Fruit fly (Drosophila melanogaster): ENCODE results near the gene CG43773.
A peak's percentile ranks its signal among the peaks of the same experiment; 100 is the strongest.

The CG43773 gene

DNA sequence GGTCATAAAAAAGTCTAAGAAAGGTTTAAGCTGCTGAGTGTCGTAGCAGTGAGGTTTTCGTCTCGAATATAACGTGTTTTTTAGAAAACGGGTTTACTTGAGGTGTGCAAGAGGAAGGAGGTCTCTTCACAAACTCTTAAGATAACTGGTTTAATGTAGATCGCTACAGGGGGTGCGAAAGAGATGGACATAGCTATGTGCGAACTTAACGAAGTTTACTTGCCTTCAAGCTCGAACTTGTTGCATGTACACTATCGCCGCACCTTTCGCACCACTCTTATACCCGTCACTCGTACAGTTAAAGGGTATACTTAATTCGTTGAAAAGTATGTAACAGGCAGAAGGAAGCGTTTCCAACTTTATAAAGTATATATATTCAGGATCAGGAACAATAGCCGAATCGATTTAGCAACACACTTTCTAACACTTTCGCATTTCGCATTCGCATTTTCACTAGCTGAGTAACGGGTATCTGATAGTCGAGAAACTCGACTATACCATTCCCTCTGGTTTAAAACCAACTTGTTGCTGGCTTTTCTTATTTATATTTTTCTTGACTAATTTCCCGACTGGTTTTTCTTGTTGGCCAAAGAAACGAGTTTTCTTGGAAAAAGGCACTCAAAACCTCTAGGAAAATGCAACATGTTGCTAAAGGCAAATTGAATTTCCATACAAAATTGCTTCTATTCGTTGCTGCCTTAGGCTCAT is 22.9 kb downstream of the CG43773 start (continued):
- peak; percentile 54 for TF ChIP-seq Elba2 (GFP tag; optimal IDR thresholded peaks at IDR 0.05)
- peak; percentile 74 for TF ChIP-seq CG2875 (GFP tag; optimal IDR thresholded peaks at IDR 0.05)
- peak; percentile 44 for TF ChIP-seq CG10565 (GFP tag; optimal IDR thresholded peaks at IDR 0.05)
- TF ChIP-seq Rfx (GFP tag; IDR thresholded peaks at IDR 0.05): peak; percentile 89
- TF ChIP-seq Dek (tag; optimal IDR thresholded peaks at IDR 0.05): peak; percentile 64
- TF ChIP-seq gem (tag; optimal IDR thresholded peaks at IDR 0.05): peak; percentile 92
- no peak for TF ChIP-seq Trl (optimal IDR thresholded peaks at IDR 0.05)
- peak; percentile 80 for TF ChIP-seq Trl (GFP tag; optimal IDR thresholded peaks at IDR 0.05)
- TF ChIP-seq CG17385 (GFP tag; optimal IDR thresholded peaks at IDR 0.05): peak; percentile 82
- TF ChIP-seq CG11085 (GFP tag; IDR thresholded peaks at IDR 0.05): 0 out of 2 replicates have a peak, but pooled peaks have one; percentile 31
- TF ChIP-seq Nf-YA (GFP tag; IDR thresholded peaks at IDR 0.05): peak; percentile 58; the same call in 1 of the 2 replicates
- TF ChIP-seq tx (GFP tag; optimal IDR thresholded peaks at IDR 0.05): peak; percentile 67
- peak; percentile 80 for TF ChIP-seq ewg (GFP tag; optimal IDR thresholded peaks at IDR 0.05)
- TF ChIP-seq cwo (GFP tag; optimal IDR thresholded peaks at IDR 0.05): peak; percentile 53
- peak; percentile 33 for TF ChIP-seq run (tag; optimal IDR thresholded peaks at IDR 0.05)
- TF ChIP-seq Ssrp (tag; optimal IDR thresholded peaks at IDR 0.05): peak; percentile 86
- TF ChIP-seq CG12219 (GFP tag; optimal IDR thresholded peaks at IDR 0.05): peak; percentile 84
- TF ChIP-seq CG4424 (GFP tag; optimal IDR thresholded peaks at IDR 0.05): peak; percentile 84
- peak; percentile 91 for TF ChIP-seq CoRest (tag; optimal IDR thresholded peaks at IDR 0.05)
- TF ChIP-seq CG17568 (GFP tag; optimal IDR thresholded peaks at IDR 0.05): peak; percentile 33
- TF ChIP-seq kni (GFP tag; optimal IDR thresholded peaks at IDR 0.05): peak; percentile 53
- TF ChIP-seq lilli (GFP tag; optimal IDR thresholded peaks at IDR 0.05): peak; percentile 70
- TF ChIP-seq CG14860 (GFP tag; IDR thresholded peaks at IDR 0.05; ENCODE audit: partially characterized antibody): peak; percentile 98
- peak; percentile 85 for TF ChIP-seq slbo (GFP tag; IDR thresholded peaks at IDR 0.05)
- peak; percentile 47; the same call in 1 of the 2 replicates for TF ChIP-seq amos (GFP tag; IDR thresholded peaks at IDR 0.05; ENCODE audit: partially characterized antibody)
- TF ChIP-seq sim (GFP tag; IDR thresholded peaks at IDR 0.05): peak; percentile 73; the same call in 1 of the 2 replicates
- no peak for TF ChIP-seq Dref (GFP tag; IDR thresholded peaks at IDR 0.05)
- TF ChIP-seq CG2120 (GFP tag; optimal IDR thresholded peaks at IDR 0.05): peak; percentile 75
- TF ChIP-seq mirr (GFP tag; optimal IDR thresholded peaks at IDR 0.05): no peak
- TF ChIP-seq sna (GFP tag; IDR thresholded peaks at IDR 0.05; ENCODE audit: partially characterized antibody): peak; percentile 77
- TF ChIP-seq Aef1 (GFP tag; IDR thresholded peaks at IDR 0.05): peak; percentile 73; the same call in 2 of the 3 replicates
- TF ChIP-seq CG4360 (GFP tag; IDR thresholded peaks at IDR 0.05): peak; percentile 48; the same call in 1 of the 2 replicates
- TF ChIP-seq Drgx (GFP tag; IDR thresholded peaks at IDR 0.05): peak; percentile 98
- no peak for TF ChIP-seq yki (optimal IDR thresholded peaks at IDR 0.05)
- no peak for TF ChIP-seq pzg (GFP tag; optimal IDR thresholded peaks at IDR 0.05)
- peak; percentile 83 for TF ChIP-seq bab2 (GFP tag; optimal IDR thresholded peaks at IDR 0.05)
- TF ChIP-seq salm (tag; optimal IDR thresholded peaks at IDR 0.05): peak; percentile 70
- peak; percentile 39; the same call in 1 of the 2 replicates for TF ChIP-seq CG13287 (GFP tag; IDR thresholded peaks at IDR 0.05; ENCODE audit: partially characterized antibody)
- peak; percentile 91 for TF ChIP-seq CG10979 (tag; optimal IDR thresholded peaks at IDR 0.05)
- TF ChIP-seq wdn (GFP tag; IDR thresholded peaks at IDR 0.05): peak; percentile 63; the same call in 1 of the 2 replicates
- peak; percentile 85 for TF ChIP-seq vnd (GFP tag; IDR thresholded peaks at IDR 0.05; ENCODE audit: partially characterized antibody)
- TF ChIP-seq CG2202 (tag; optimal IDR thresholded peaks at IDR 0.05): peak; percentile 83
- TF ChIP-seq Jarid2 (GFP tag; optimal IDR thresholded peaks at IDR 0.05): peak; percentile 20
- TF ChIP-seq lmd (GFP tag; IDR thresholded peaks at IDR 0.05): peak; percentile 87
- peak; percentile 27 for TF ChIP-seq CG3065 (GFP tag; optimal IDR thresholded peaks at IDR 0.05)
- peak; percentile 88 for TF ChIP-seq CG2678 (tag; optimal IDR thresholded peaks at IDR 0.05)
- TF ChIP-seq CG12299 (tag; optimal IDR thresholded peaks at IDR 0.05): peak; percentile 26
- 0 out of 2 replicates have a peak, but pooled peaks have one; percentile 17 for TF ChIP-seq GATAe (GFP tag; conservative IDR thresholded peaks at IDR 0.05)
- peak; percentile 74 for TF ChIP-seq Hsf (GFP tag; optimal IDR thresholded peaks at IDR 0.05)

Measured in whole organism, embryonic.